Fruit fly (Drosophila melanogaster): ENCODE data around the gene CG31516.

DNA sequence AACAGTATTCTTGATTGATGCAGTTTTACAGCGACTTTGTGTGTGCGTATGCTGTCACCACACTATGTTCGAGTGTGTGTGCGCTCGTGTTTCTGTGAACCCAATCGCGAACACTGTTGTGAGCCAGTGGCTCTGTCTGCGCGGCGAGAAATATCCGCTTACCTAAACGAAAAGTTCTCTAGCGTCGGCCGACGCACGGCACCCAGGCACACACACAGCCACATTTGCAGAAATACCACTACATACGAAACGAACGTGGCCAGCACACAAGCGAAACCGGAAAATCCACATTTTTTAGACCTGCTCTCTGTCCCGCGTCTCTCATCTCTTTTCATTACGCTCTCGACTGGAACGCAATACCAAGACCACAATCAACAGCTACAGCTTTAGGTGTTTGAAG lies 45.0 kb downstream of the CG31516 start:
- TF ChIP-seq Dll (optimal IDR thresholded peaks at IDR 0.05), result no peak
- no peak for TF ChIP-seq psq (optimal IDR thresholded peaks at IDR 0.05)
- TF ChIP-seq CG8478 (optimal IDR thresholded peaks at IDR 0.05), result no peak
- no peak for TF ChIP-seq usp (GFP tag; optimal IDR thresholded peaks at IDR 0.05)

All from whole organism.